Worm (Caenorhabditis elegans) whole organism, mixed stage, embryonic: ENCODE measurements around the gene C16C8.16.

Experiments
- M03D4.4 ChIP-seq: sonication (generic microtip); optimal IDR thresholded peaks from 2 replicates; lab custom pipeline; 2017; ENCODE audit warnings: mild to moderate bottlenecking, missing genetic modification characterization, missing compliant biosample characterization
- bed-3 ChIP-seq: fragments of 200-800 bp; sonication (Bioruptor generic); optimal IDR thresholded peaks from 3 replicates; lab custom pipeline; 2018; ENCODE audit warnings: mild to moderate bottlenecking, missing genetic modification characterization, moderate library complexity, missing compliant biosample characterization
- blmp-1 ChIP-seq: fragments of 150-350 bp; optimal IDR thresholded peaks from 2 replicates; lab custom pipeline; 2014; ENCODE audit warnings: missing biosample characterization, missing genetic modification characterization
- ceh-39 ChIP-seq: fragments of 150-350 bp; optimal IDR thresholded peaks from 2 replicates; lab custom pipeline; 2014; ENCODE audit warnings: missing biosample characterization, missing genetic modification characterization
- ceh-43 ChIP-seq: fragments of 200-800 bp; sonication (Bioruptor generic); optimal IDR thresholded peaks from 2 replicates; lab custom pipeline; 2018; ENCODE audit warnings: mild to moderate bottlenecking, missing genetic modification characterization, moderate library complexity, missing compliant biosample characterization
- ceh-83 ChIP-seq: fragments of 200-800 bp; sonication (Bioruptor generic); optimal IDR thresholded peaks from 2 replicates; lab custom pipeline; 2018; ENCODE audit warnings: mild to moderate bottlenecking, missing genetic modification characterization, missing compliant biosample characterization
- ces-1 ChIP-seq: fragments of 150-350 bp; optimal IDR thresholded peaks from 2 replicates; lab custom pipeline; 2014; ENCODE audit warnings: missing biosample characterization, missing genetic modification reagents, missing genetic modification characterization
- cnd-1 ChIP-seq: fragments of 200-800 bp; sonication (Bioruptor generic); optimal IDR thresholded peaks from 2 replicates; lab custom pipeline; 2018; ENCODE audit warnings: mild to moderate bottlenecking, missing genetic modification characterization, missing compliant biosample characterization
- drap-1 ChIP-seq: fragments of 200-800 bp; sonication (Bioruptor generic); optimal IDR thresholded peaks from 3 replicates; lab custom pipeline; 2018; ENCODE audit warnings: mild to moderate bottlenecking, missing genetic modification characterization, missing compliant biosample characterization
- elt-1 ChIP-seq: sonication (generic microtip); optimal IDR thresholded peaks from 2 replicates; lab custom pipeline; 2017; ENCODE audit warnings: missing genetic modification characterization, mild to moderate bottlenecking, missing compliant biosample characterization, antibody characterized with exemption, moderate library complexity, borderline replicate concordance; ENCODE audit not compliant: insufficient read depth
- elt-3 ChIP-seq: fragments of 150-350 bp; optimal IDR thresholded peaks from 2 replicates; lab custom pipeline; 2014; ENCODE audit warnings: missing biosample characterization, missing genetic modification characterization
- ham-2 ChIP-seq: fragments of 200-800 bp; sonication (Bioruptor generic); optimal IDR thresholded peaks from 2 replicates; lab custom pipeline; 2018; ENCODE audit warnings: mild to moderate bottlenecking, missing genetic modification characterization, missing compliant biosample characterization
- hlh-1 ChIP-seq: fragments of 150-350 bp; optimal IDR thresholded peaks from 2 replicates; lab custom pipeline; 2014; ENCODE audit warnings: missing biosample characterization, missing genetic modification reagents, missing genetic modification characterization
- lin-13 ChIP-seq: fragments of 150-350 bp; optimal IDR thresholded peaks from 2 replicates; lab custom pipeline; 2014; ENCODE audit warnings: missing biosample characterization, missing genetic modification characterization
- lin-32 ChIP-seq: fragments of 200-800 bp; sonication (Bioruptor generic); optimal IDR thresholded peaks from 2 replicates; lab custom pipeline; 2018; ENCODE audit warnings: mild to moderate bottlenecking, missing genetic modification characterization, missing compliant biosample characterization
- mab-5 ChIP-seq: fragments of 150-350 bp; optimal IDR thresholded peaks from 2 replicates; lab custom pipeline; 2014; ENCODE audit warnings: missing biosample characterization, missing genetic modification characterization
- mep-1 ChIP-seq: fragments of 150-350 bp; optimal IDR thresholded peaks from 2 replicates; lab custom pipeline; 2017; ENCODE audit warnings: missing biosample characterization, missing genetic modification reagents, missing genetic modification characterization, inconsistent platforms
- nhr-12 ChIP-seq: fragments of 150-350 bp; optimal IDR thresholded peaks from 2 replicates; lab custom pipeline; 2014; ENCODE audit warnings: missing biosample characterization, missing genetic modification characterization
- nhr-2 ChIP-seq: fragments of 150-350 bp; optimal IDR thresholded peaks from 2 replicates; lab custom pipeline; 2014; ENCODE audit warnings: missing biosample characterization, missing genetic modification characterization
- nhr-237 ChIP-seq: fragments of 150-350 bp; optimal IDR thresholded peaks from 2 replicates; lab custom pipeline; 2014; ENCODE audit warnings: missing biosample characterization, missing genetic modification characterization
- nhr-28 ChIP-seq: fragments of 150-350 bp; optimal IDR thresholded peaks from 2 replicates; lab custom pipeline; 2014; ENCODE audit warnings: missing biosample characterization, missing genetic modification characterization
- nhr-76 ChIP-seq: sonication (generic microtip); optimal IDR thresholded peaks from 2 replicates; lab custom pipeline; 2017; ENCODE audit warnings: missing biosample characterization, missing genetic modification characterization
- pha-4 ChIP-seq: fragments of 150-350 bp; optimal IDR thresholded peaks from 2 replicates; lab custom pipeline; 2018; ENCODE audit warnings: missing biosample characterization, missing genetic modification reagents, missing genetic modification characterization
- sem-2 ChIP-seq: fragments of 200-800 bp; sonication (Bioruptor generic); optimal IDR thresholded peaks from 2 replicates; lab custom pipeline; 2018; ENCODE audit warnings: mild to moderate bottlenecking, missing genetic modification characterization, missing compliant biosample characterization
- snpc-4 ChIP-seq: fragments of 150-350 bp; optimal IDR thresholded peaks from 2 replicates; lab custom pipeline; 2014; ENCODE audit warnings: missing biosample characterization, missing genetic modification characterization
- sptf-1 ChIP-seq: sonication (generic microtip); optimal IDR thresholded peaks from 2 replicates; lab custom pipeline; 2017; ENCODE audit warnings: mild to moderate bottlenecking, missing genetic modification characterization, moderate library complexity, missing compliant biosample characterization
- tbx-8 ChIP-seq: fragments of 200-800 bp; sonication (Bioruptor generic); optimal IDR thresholded peaks from 2 replicates; lab custom pipeline; 2018; ENCODE audit warnings: mild to moderate bottlenecking, missing genetic modification characterization, moderate library complexity, missing compliant biosample characterization
- unc-120 ChIP-seq: sonication (generic microtip); optimal IDR thresholded peaks from 2 replicates; lab custom pipeline; 2017; ENCODE audit warnings: missing genetic modification characterization, missing compliant biosample characterization; ENCODE audit not compliant: poor library complexity, severe bottlenecking
- unc-39 ChIP-seq: fragments of 150-350 bp; optimal IDR thresholded peaks from 2 replicates; lab custom pipeline; 2014; ENCODE audit warnings: missing biosample characterization, missing genetic modification characterization
- unc-62 ChIP-seq: fragments of 150-350 bp; optimal IDR thresholded peaks from 2 replicates; lab custom pipeline; 2014; ENCODE audit warnings: missing biosample characterization, missing genetic modification reagents, missing genetic modification characterization
- ztf-11 ChIP-seq: fragments of 150-350 bp; optimal IDR thresholded peaks from 2 replicates; lab custom pipeline; 2014; ENCODE audit warnings: missing biosample characterization, missing genetic modification characterization

C16C8.16 gene

ce11 chrII:3441377-3441776 lies 4.2 kb upstream of the C16C8.16 start, which contains the start of gene C16C8.27:
Gene C16C8.27, plus strand, starts transcription at chrII:3441677.
- TF ChIP-seq bed-3 (GFP tag; lab: Kevin White, UChicago) (no peak), unc-62 (GFP tag; lab: Kevin White, UChicago) (no peak), sptf-1 (tag; lab: Kevin White, UChicago) (no peak), tbx-8 (GFP tag; lab: Kevin White, UChicago) (no peak), nhr-12 (tag; lab: Kevin White, UChicago) (no peak), ztf-11 (no peak), unc-39 (no peak), cnd-1 (tag; lab: Kevin White, UChicago) (no peak), ces-1 (GFP tag; lab: Kevin White, UChicago) (no peak), ceh-83 (GFP tag; lab: Kevin White, UChicago) (no peak)

- TF ChIP-seq mep-1 (no peak), ceh-83 (GFP tag; lab: Kevin White, UChicago) (no peak), ceh-39 (tag; lab: Kevin White, UChicago) (no peak), elt-3 (tag; lab: Kevin White, UChicago) (no peak), lin-32 (GFP tag; lab: Kevin White, UChicago) (no peak), unc-62 (GFP tag; lab: Kevin White, UChicago) (no peak), pha-4 (tag; lab: Kevin White, UChicago) (no peak), snpc-4 (tag; lab: Kevin White, UChicago) (no peak), ces-1 (GFP tag; lab: Kevin White, UChicago) (no peak), ham-2 (no peak), blmp-1 (tag; lab: Kevin White, UChicago) (no peak), drap-1 (GFP tag; lab: Kevin White, UChicago) (no peak), mab-5 (tag; lab: Kevin White, UChicago) (no peak), sem-2 (GFP tag; lab: Kevin White, UChicago) (no peak), lin-13 (tag; lab: Kevin White, UChicago) (no peak), unc-39 (no peak), bed-3 (GFP tag; lab: Kevin White, UChicago) (no peak), nhr-237 (tag; lab: Kevin White, UChicago) (no peak), hlh-1 (no peak)
Measured at ce11 chrII:3443154-3443553, 2.4 kb upstream of the C16C8.16 start, which contains the start of gene C16C8.22. Gene C16C8.22, minus strand, starts transcription at chrII:3443254.

ce11 chrII:3444280-3444679 lies 1.3 kb upstream of the C16C8.16 start, which contains the start of gene C16C8.4:
Gene C16C8.4, minus strand, starts transcription at chrII:3444380.
- TF ChIP-seq ceh-39 (tag; lab: Kevin White, UChicago) (no peak), nhr-2 (tag; lab: Kevin White, UChicago) (no peak), pha-4 (tag; lab: Kevin White, UChicago) (no peak), unc-39 (no peak)

- no peak for TF ChIP-seq pha-4 (tag; lab: Kevin White, UChicago)
- TF ChIP-seq ceh-43, result no peak
- TF ChIP-seq ztf-11, result no peak
- no peak for TF ChIP-seq snpc-4 (tag; lab: Kevin White, UChicago)
- no peak for TF ChIP-seq sem-2 (GFP tag; lab: Kevin White, UChicago)
- TF ChIP-seq unc-62 (GFP tag; lab: Kevin White, UChicago), result no peak
- no peak for TF ChIP-seq blmp-1 (tag; lab: Kevin White, UChicago)
- no peak for TF ChIP-seq nhr-28 (tag; lab: Kevin White, UChicago)
- no peak for TF ChIP-seq nhr-76 (tag; lab: Kevin White, UChicago)
- no peak for TF ChIP-seq lin-32 (GFP tag; lab: Kevin White, UChicago)
Measured at ce11 chrII:3446647-3447046, 1.1 kb downstream of the C16C8.16 start, which contains the start of the genes C16C8.20 and gldi-6. Gene C16C8.20, plus strand, starts transcription at chrII:3446947. Gene gldi-6, plus strand, starts transcription at chrII:3446947.

- TF ChIP-seq unc-120 (tag; lab: Kevin White, UChicago) (no peak), unc-39 (no peak), M03D4.4 (tag; lab: Kevin White, UChicago) (no peak), cnd-1 (tag; lab: Kevin White, UChicago) (no peak), blmp-1 (tag; lab: Kevin White, UChicago) (no peak), bed-3 (GFP tag; lab: Kevin White, UChicago) (no peak), nhr-28 (tag; lab: Kevin White, UChicago) (no peak), drap-1 (GFP tag; lab: Kevin White, UChicago) (no peak), ces-1 (GFP tag; lab: Kevin White, UChicago) (no peak), tbx-8 (GFP tag; lab: Kevin White, UChicago) (no peak), nhr-237 (tag; lab: Kevin White, UChicago) (no peak), elt-1 (tag; lab: Kevin White, UChicago) (no peak), mab-5 (tag; lab: Kevin White, UChicago) (no peak), ztf-11 (no peak), sem-2 (GFP tag; lab: Kevin White, UChicago) (no peak)
Measured at ce11 chrII:3447906-3448305, 2.4 kb downstream of the C16C8.16 start, which contains the start of gene C16C8.21. Gene C16C8.21, plus strand, starts transcription at chrII:3448206.
